Worm (Caenorhabditis elegans): ENCODE results near the gene lips-10.

DNA sequence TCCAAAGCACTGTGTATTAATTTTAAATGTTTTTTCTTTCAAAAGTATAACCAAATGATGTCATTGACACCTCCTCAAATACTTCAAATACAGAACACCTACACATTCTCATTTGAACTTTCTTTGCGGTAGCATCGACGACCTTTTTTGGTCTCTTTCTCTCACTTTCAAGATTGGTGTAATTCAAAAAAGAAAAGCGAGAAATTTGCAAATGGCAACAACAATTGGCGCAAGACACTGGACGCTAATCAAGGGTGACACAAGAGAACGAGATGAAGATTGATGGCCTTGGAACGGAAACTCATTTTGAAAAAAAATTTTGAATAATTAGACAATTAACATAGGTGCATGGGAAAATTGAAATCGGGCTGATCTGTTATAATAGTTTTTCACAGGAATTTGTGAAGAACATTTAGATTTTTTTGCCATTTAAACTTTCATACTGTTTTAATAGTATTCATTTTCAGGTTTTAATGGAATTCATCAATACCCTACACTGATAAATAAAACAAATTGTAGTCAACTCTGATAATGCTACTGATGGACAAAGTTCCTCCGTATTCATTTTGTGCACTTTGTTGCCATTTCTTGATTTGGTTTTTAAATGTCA lies 21.8 kb upstream of the lips-10 start, which contains the start of gene fdgt-2:
- TF ChIP-seq him-1 (tag; optimal IDR thresholded peaks at IDR 0.05) (no peak), W03F9.2 (tag; optimal IDR thresholded peaks at IDR 0.05) (no peak)

Measured in whole organism, L4/young adult.